Comparison of ENCODE assay signal across 6 worm cellular contexts in the genomic region with DNA sequence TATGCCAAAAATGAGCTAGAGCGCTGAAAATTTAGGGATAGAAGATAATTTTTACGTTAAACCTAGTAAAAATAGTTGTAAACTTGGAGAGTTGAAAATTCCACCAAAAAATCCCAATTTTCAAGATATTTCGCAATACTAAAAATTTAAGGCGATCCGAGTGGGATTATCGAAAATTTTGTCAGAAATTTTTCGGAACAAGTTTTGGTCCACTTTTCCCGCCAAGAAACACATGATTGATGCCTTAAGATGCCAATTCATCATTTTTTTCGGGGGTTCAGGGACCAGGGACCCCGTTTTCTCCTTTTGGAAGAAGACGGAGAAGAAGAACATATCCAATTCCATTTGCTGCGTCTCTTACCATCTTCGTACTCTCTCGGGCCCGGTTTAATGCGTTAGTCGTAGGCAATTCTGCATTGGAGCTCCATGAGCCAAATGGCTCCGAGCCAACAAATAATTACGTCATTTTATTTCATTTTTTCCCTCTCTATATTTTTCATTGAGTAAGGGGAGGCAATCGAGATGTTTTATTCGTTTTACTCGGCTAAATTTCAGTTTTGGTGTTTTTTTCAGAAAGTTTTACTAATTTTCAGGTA.
A peak's percentile ranks its signal among the peaks of the same experiment; 100 is the strongest.
TF ChIP-seq lines count a peak whose summit lies in the region.

No protein-coding gene starts in this region.

TF ChIP-seq in whole organism, L1 larva, 84 proteins besides CTCF, POLR2A, EP300 and RAD21:
- TF ChIP-seq zip-4 (GFP tag; optimal IDR thresholded peaks at IDR 0.05; lab: Kevin White, UChicago) (peak; percentile 67), mab-9 (GFP tag; IDR thresholded peaks at IDR 0.05; lab: Robert Waterston, UW) (no peak), lsy-2 (tag; optimal IDR thresholded peaks at IDR 0.05; lab: Kevin White, UChicago) (peak in 1 of 2 experiments; percentile 6), lin-15B (tag; optimal IDR thresholded peaks at IDR 0.05; lab: Kevin White, UChicago) (no peak), dpl-1 (GFP tag; optimal IDR thresholded peaks at IDR 0.05; lab: Kevin White, UChicago) (peak in 1 of 3 experiments; percentile 11), unc-86 (tag; optimal IDR thresholded peaks at IDR 0.05; lab: Kevin White, UChicago) (no peak), ztf-4 (tag; optimal IDR thresholded peaks at IDR 0.05; lab: Kevin White, UChicago) (no peak), lin-14 (GFP tag; optimal IDR thresholded peaks at IDR 0.05; lab: Kevin White, UChicago) (peak; percentile 49), ceh-90 (tag; optimal IDR thresholded peaks at IDR 0.05; lab: Kevin White, UChicago) (no peak), nhr-19 (GFP tag; conservative IDR thresholded peaks at IDR 0.05; lab: Robert Waterston, UW) (no peak), zag-1 (tag; optimal IDR thresholded peaks at IDR 0.05; lab: Kevin White, UChicago) (peak; percentile 20), elt-2 (tag; optimal IDR thresholded peaks at IDR 0.05; lab: Kevin White, UChicago) (no peak), efl-1 (optimal IDR thresholded peaks at IDR 0.05; lab: Kevin White, UChicago) (no peak), efl-1 (GFP tag; optimal IDR thresholded peaks at IDR 0.05 in 1 of 2; lab: Kevin White, UChicago) (peak in 1 of 2 experiments; percentile 2)

TF ChIP-seq in whole organism, L2 larva, 48 proteins besides CTCF, POLR2A, EP300 and RAD21 (continues in another document):
- TF ChIP-seq egl-27 (tag; optimal IDR thresholded peaks at IDR 0.05; lab: Kevin White, UChicago) (no peak), ceh-82 (tag; optimal IDR thresholded peaks at IDR 0.05; lab: Kevin White, UChicago) (no peak), mab-5 (tag; optimal IDR thresholded peaks at IDR 0.05; lab: Kevin White, UChicago) (peak; percentile 78), aly-2 (tag; optimal IDR thresholded peaks at IDR 0.05; lab: Kevin White, UChicago) (no peak), crh-2 (tag; optimal IDR thresholded peaks at IDR 0.05; lab: Kevin White, UChicago) (no peak), sma-3 (GFP tag; optimal IDR thresholded peaks at IDR 0.05; lab: Kevin White, UChicago) (no peak), elt-1 (tag; optimal IDR thresholded peaks at IDR 0.05; lab: Kevin White, UChicago) (no peak), lsy-2 (tag; optimal IDR thresholded peaks at IDR 0.05; lab: Kevin White, UChicago) (peak in 1 of 2 experiments; percentile 37), lin-39 (tag; optimal IDR thresholded peaks at IDR 0.05; lab: Kevin White, UChicago) (no peak), dmd-4 (tag; optimal IDR thresholded peaks at IDR 0.05; lab: Kevin White, UChicago) (no peak), sma-9 (GFP tag; optimal IDR thresholded peaks at IDR 0.05; lab: Kevin White, UChicago) (peak; percentile 48), sma-9 (tag; optimal IDR thresholded peaks at IDR 0.05; lab: Kevin White, UChicago) (no peak), Y55F3AM.14 (GFP tag; optimal IDR thresholded peaks at IDR 0.05; lab: Kevin White, UChicago) (no peak), unc-55 (GFP tag; optimal IDR thresholded peaks at IDR 0.05; lab: Kevin White, UChicago) (peak; percentile 72), ztf-4 (tag; optimal IDR thresholded peaks at IDR 0.05; lab: Kevin White, UChicago) (no peak)

TF ChIP-seq in whole organism, L3 larva, 47 proteins besides CTCF, POLR2A, EP300 and RAD21:
- TF ChIP-seq lin-39 (tag; optimal IDR thresholded peaks at IDR 0.05; lab: Kevin White, UChicago): peak; percentile 90
- peak; percentile 29 for TF ChIP-seq unc-62 (GFP tag; optimal IDR thresholded peaks at IDR 0.05; lab: Kevin White, UChicago)
- no peak for TF ChIP-seq aly-2 (tag; optimal IDR thresholded peaks at IDR 0.05; lab: Kevin White, UChicago)
- no peak for TF ChIP-seq ztf-11 (tag; optimal IDR thresholded peaks at IDR 0.05; lab: Kevin White, UChicago)
- no peak for TF ChIP-seq zag-1 (tag; optimal IDR thresholded peaks at IDR 0.05; lab: Kevin White, UChicago)
- peak; percentile 12 for TF ChIP-seq nfya-1 (tag; optimal IDR thresholded peaks at IDR 0.05; lab: Kevin White, UChicago; ENCODE audit: insufficient read depth)

TF ChIP-seq in whole organism, L4 larva, 104 proteins besides CTCF, POLR2A, EP300 and RAD21 (continues in another document):
- no peak for TF ChIP-seq madf-9 (GFP tag; conservative IDR thresholded peaks at IDR 0.05; lab: Robert Waterston, UW)
- TF ChIP-seq madf-5 (GFP tag; IDR thresholded peaks at IDR 0.05; lab: Robert Waterston, UW): no peak
- TF ChIP-seq nhr-6 (tag; optimal IDR thresholded peaks at IDR 0.05; lab: Kevin White, UChicago): no peak
- no peak for TF ChIP-seq ctbp-1 (GFP tag; IDR thresholded peaks at IDR 0.05; lab: Robert Waterston, UW)
- TF ChIP-seq T20F7.1 (GFP tag; optimal IDR thresholded peaks at IDR 0.05; lab: Kevin White, UChicago): no peak
- no peak for TF ChIP-seq ceh-32 (tag; optimal IDR thresholded peaks at IDR 0.05; lab: Kevin White, UChicago; ENCODE audit: poor library complexity)
- no peak for TF ChIP-seq unc-39 (tag; optimal IDR thresholded peaks at IDR 0.05; lab: Kevin White, UChicago)
- no peak for TF ChIP-seq ceh-62 (tag; optimal IDR thresholded peaks at IDR 0.05; lab: Kevin White, UChicago)
- no peak for TF ChIP-seq ceh-82 (tag; optimal IDR thresholded peaks at IDR 0.05; lab: Kevin White, UChicago)
- TF ChIP-seq dve-1 (tag; optimal IDR thresholded peaks at IDR 0.05; lab: Kevin White, UChicago; ENCODE audit: insufficient read depth): no peak
- no peak for TF ChIP-seq dmd-9 (GFP tag; IDR thresholded peaks at IDR 0.05; lab: Robert Waterston, UW)
- TF ChIP-seq dpl-1 (GFP tag; optimal IDR thresholded peaks at IDR 0.05; lab: Kevin White, UChicago): peak; percentile 10
- TF ChIP-seq zfp-3 (GFP tag; conservative IDR thresholded peaks at IDR 0.05; lab: Robert Waterston, UW): no peak
- TF ChIP-seq unc-130 (GFP tag; optimal IDR thresholded peaks at IDR 0.05; lab: Kevin White, UChicago): no peak
- TF ChIP-seq mxl-3 (GFP tag; optimal IDR thresholded peaks at IDR 0.05; lab: Kevin White, UChicago): no peak
- TF ChIP-seq hlh-30 (tag; optimal IDR thresholded peaks at IDR 0.05; lab: Kevin White, UChicago; ENCODE audit: insufficient read depth): peak; percentile 31
- TF ChIP-seq unc-62 (GFP tag; optimal IDR thresholded peaks at IDR 0.05 in 1 of 2; lab: Kevin White, UChicago): peak in 1 of 2 experiments; percentile 79
- no peak for TF ChIP-seq unc-62 (tag; optimal IDR thresholded peaks at IDR 0.05; lab: Kevin White, UChicago)

TF ChIP-seq in whole organism, mixed stage, embryonic, 35 proteins besides CTCF, POLR2A, EP300 and RAD21:
- TF ChIP-seq ces-1 (GFP tag; optimal IDR thresholded peaks at IDR 0.05; lab: Kevin White, UChicago) (peak; percentile 71), ceh-39 (tag; optimal IDR thresholded peaks at IDR 0.05; lab: Kevin White, UChicago) (no peak)

TF ChIP-seq in whole organism, young adult, 124 proteins besides CTCF, POLR2A, EP300 and RAD21:
- TF ChIP-seq cebp-2 (GFP tag; IDR thresholded peaks at IDR 0.05; lab: Robert Waterston, UW) (no peak), lsl-1 (GFP tag; optimal IDR thresholded peaks at IDR 0.05; lab: Kevin White, UChicago) (no peak), ZK185.1 (tag; optimal IDR thresholded peaks at IDR 0.05; lab: Kevin White, UChicago; ENCODE audit: poor library complexity, severe bottlenecking) (no peak), ceh-79 (tag; optimal IDR thresholded peaks at IDR 0.05; lab: Kevin White, UChicago) (no peak), cebp-1 (GFP tag; IDR thresholded peaks at IDR 0.05; lab: Robert Waterston, UW) (peak; percentile 75), cebp-1 (tag; optimal IDR thresholded peaks at IDR 0.05; lab: Kevin White, UChicago) (peak; percentile 95), pbrm-1 (GFP tag; IDR thresholded peaks at IDR 0.05; lab: Robert Waterston, UW) (no peak), zim-3 (tag; optimal IDR thresholded peaks at IDR 0.05; lab: Kevin White, UChicago) (no peak)
